Worm (Caenorhabditis elegans): ENCODE measurements around the gene C54E10.11.

DNA sequence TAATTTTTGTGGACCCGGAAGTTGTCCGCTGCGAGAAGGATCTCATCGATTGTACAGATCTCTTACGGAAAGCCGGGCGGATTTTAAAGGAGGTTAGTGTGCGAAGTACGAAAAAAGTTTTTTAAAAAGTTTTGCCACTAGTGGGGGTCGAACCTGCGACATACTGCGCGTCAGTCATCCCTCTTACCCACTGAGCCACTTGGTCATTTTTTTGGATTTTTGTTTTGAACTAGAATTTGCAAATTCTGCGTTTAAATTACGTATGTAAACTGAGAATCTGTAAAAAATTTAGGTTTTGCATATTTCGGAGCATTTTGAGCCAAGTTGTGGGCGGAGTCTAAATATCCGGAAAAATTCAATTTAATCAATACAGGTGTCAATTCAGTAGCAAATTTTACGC lies 46.6 kb upstream of the C54E10.11 start:
- TF ChIP-seq M03D4.4 (tag; optimal IDR thresholded peaks at IDR 0.05), result no peak
- TF ChIP-seq ztf-11 (tag; optimal IDR thresholded peaks at IDR 0.05), result no peak
- TF ChIP-seq ceh-43 (GFP tag; optimal IDR thresholded peaks at IDR 0.05), result no peak
- no peak for TF ChIP-seq blmp-1 (tag; optimal IDR thresholded peaks at IDR 0.05)
- no peak for TF ChIP-seq pha-4 (tag; optimal IDR thresholded peaks at IDR 0.05)
